Fruit fly (Drosophila melanogaster) ovary, adult (tissue): ENCODE data around the gene rogdi.
A peak's percentile ranks its signal among the peaks of the same experiment; 100 is the strongest.

Experiments
- CG17801 ChIP-seq: fragments of 200-800 bp; optimal IDR thresholded peaks from 2 replicates; lab custom pipeline; 2019; ENCODE audit warnings: missing biosample characterization, mild to moderate bottlenecking, missing genetic modification characterization, moderate library complexity; ENCODE audit not compliant: partially characterized antibody

Gene rogdi

DNA sequence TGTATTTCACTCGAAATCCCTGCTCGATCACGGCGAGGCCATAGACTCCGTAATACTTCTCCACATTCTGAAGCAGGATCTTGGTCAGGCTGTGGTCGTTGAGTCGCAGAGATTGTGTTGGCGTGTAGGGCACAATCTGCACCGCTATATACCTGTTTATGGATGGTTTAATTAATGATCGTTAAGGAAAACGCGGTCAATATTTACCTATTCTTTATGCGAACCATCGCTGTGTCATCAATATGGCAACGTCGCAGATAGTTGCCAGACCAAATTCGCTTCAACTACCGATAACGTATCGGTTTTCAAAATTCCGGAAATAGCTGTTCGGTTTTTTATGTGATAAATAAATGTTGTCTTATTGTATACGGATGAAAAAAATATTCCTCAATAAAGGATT is 4.5 kb upstream of the rogdi start, which contains the start of gene Pop5:
Gene Pop5 (minus strand): TSS at position 240 of the 400 bp plus-strand sequence.
- TF ChIP-seq CG17801 (GFP tag; lab: Kevin White, UChicago), result peak; percentile 2

DNA sequence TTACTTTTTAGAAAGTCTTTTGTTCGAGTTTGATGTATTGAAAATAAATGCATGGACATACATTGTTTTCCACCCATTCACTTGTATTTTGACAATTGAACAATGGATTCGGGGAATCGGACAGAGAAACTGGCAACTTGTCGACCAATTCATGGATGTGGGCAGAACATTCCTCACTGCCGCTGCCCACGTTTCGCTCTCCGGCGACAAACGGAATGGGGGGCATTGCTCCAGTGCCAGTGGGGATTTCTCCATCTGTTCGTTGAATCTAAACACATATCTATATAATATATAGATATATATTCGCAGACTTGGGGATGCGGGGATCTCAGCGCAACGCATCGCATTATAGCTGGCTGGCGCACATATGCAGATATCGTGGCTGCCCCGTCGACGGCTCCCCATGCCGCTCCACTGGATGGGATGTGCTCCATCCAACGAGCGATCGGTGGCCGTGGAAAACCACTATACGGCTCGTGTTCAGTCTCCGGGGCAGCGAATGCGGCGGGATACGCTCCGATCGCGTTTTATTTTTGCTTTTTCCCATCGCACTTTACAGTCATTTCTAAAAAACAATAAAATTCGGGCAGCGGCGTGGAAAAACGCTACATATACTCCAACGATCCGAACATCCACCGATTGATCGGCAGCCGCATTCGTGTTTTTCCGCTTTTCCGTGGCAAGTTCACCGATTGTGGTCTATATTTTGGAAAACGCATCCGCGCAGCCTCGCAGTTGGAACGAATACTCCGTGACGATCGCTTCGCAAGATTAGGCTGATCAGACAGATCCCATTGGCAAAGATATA is 3.7 kb upstream of the rogdi start, which contains the start of gene TpnC73F:
Gene TpnC73F (plus strand): TSS at position 633 of the 808 bp plus-strand sequence.
- no peak for TF ChIP-seq CG17801 (GFP tag; lab: Kevin White, UChicago)

dm6 chr3L:17047811-17048239 is 1.5 kb upstream of the rogdi start:
- no peak for TF ChIP-seq CG17801 (GFP tag; lab: Kevin White, UChicago)

DNA sequence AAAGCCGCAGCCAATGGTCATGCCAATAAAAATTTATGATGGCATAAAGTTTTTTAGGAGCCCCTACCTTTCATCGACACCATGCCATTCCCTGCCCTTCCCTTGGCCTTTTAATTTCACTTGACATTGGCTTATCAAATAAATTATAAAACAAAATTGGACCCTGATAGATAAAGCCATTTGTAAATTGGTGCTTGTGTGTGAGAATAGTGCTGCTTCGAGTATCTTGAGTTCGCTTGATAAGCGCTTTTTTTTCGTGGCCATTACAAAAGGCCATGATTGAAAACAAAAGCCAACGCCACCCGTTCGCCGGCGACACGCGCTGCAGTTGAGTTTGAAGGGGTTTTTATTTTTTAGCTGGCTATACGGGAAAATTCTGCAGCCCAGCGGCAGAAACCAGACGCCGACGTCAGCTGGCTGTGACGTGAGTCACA is 617 bp downstream of the rogdi start:
- TF ChIP-seq CG17801 (GFP tag; lab: Kevin White, UChicago), result peak; percentile 12

dm6 chr3L:17050661-17051452 is 1.5 kb downstream of the rogdi start:
- no peak for TF ChIP-seq CG17801 (GFP tag; lab: Kevin White, UChicago)

DNA sequence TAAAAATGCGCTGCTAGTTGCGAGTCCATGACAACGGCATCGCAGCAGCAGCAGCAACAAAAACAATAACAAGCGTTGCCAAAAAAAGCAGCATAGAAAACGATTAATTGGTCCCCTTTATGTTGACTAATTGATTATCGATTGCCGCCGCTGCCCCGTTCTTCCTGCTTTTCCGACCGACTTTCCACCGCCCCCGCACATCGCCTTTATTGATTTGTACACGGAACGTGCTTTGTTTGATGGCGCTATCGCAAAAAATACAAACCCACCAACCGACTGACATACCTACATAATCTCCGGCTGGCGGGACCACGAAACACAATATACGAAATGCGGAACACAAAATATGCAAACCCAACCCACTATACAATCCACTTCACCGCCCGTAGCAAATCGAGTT is 2.2 kb downstream of the rogdi start:
- TF ChIP-seq CG17801 (GFP tag; lab: Kevin White, UChicago), result no peak

dm6 chr3L:17052388-17052905 is 3.1 kb downstream of the rogdi start:
- TF ChIP-seq CG17801 (GFP tag; lab: Kevin White, UChicago), result no peak

- no peak for TF ChIP-seq CG17801 (GFP tag; lab: Kevin White, UChicago)
Observed at dm6 chr3L:17053932-17054331, 4.6 kb downstream of the rogdi start.

dm6 chr3L:17055467-17055877 is 6.2 kb downstream of the rogdi start, which contains the start of gene CG7724:
Gene CG7724 (plus strand): TSS chr3L:17055613.
- peak; percentile 5 for TF ChIP-seq CG17801 (GFP tag; lab: Kevin White, UChicago)

DNA sequence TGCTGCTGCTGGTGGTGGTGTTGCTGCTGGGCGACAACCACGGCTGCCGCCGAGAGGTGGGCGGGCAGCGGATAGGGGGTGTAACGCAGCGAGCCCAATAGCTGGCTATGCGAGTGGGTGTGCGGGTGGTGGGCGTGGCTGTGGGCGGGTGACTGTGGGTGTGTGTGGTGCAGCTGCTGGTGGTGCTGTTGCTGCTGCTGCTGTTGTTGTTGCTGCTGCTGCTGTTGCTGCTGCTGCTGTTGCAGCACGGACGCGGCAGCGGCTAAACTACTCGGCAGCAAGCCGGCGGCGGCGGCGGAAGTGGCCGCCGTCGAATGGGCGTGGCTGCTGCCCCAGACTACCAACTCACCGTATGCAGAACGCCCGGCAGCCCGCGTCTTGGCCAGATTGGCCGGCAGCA is 28.0 kb downstream of the rogdi start:
- no peak for TF ChIP-seq CG17801 (GFP tag; lab: Kevin White, UChicago)
